Fruit fly (Drosophila melanogaster) whole organism, embryonic: ENCODE data around the gene Trxr1.
A peak's percentile ranks its signal among the peaks of the same experiment; 100 is the strongest.

Experiments used
- ATbp ChIP-seq: fragments of 200-800 bp; sonication (Bioruptor generic); optimal IDR thresholded peaks from 2 replicates; lab custom pipeline; 2017; ENCODE audit warnings: missing biosample characterization, mild to moderate bottlenecking, missing genetic modification characterization, missing genetic modification reagents
- BEAF-32 ChIP-seq: fragments of 200-800 bp; sonication (Bioruptor generic); optimal IDR thresholded peaks from 3 replicates; lab custom pipeline; 2017; ENCODE audit warnings: missing biosample characterization, missing genetic modification characterization, mild to moderate bottlenecking, moderate library complexity, missing genetic modification reagents
- BtbVII ChIP-seq: fragments of 200-800 bp; sonication (Bioruptor generic); optimal IDR thresholded peaks from 3 replicates; lab custom pipeline; 2017; ENCODE audit warnings: missing biosample characterization, mild to moderate bottlenecking, missing genetic modification characterization
- CG10366 ChIP-seq: fragments of 200-800 bp; sonication (Bioruptor generic); IDR thresholded peaks from 2 replicates; pipeline ENCODE4 v1.3.6; 2022; ENCODE audit warnings: missing biosample characterization, missing genetic modification characterization
- CG10462 ChIP-seq: fragments of 200-800 bp; sonication (Bioruptor generic); optimal IDR thresholded peaks from 2 replicates; lab custom pipeline; 2016; ENCODE audit warnings: missing biosample characterization, missing genetic modification characterization
- CG12104 ChIP-seq: fragments of 200-800 bp; sonication (Bioruptor generic); optimal IDR thresholded peaks from 3 replicates; lab custom pipeline; 2016; ENCODE audit warnings: missing biosample characterization, missing genetic modification characterization
- CG12299 ChIP-seq: fragments of 200-800 bp; sonication (Bioruptor generic); optimal IDR thresholded peaks from 2 replicates; lab custom pipeline; 2018; ENCODE audit warnings: missing biosample characterization, mild to moderate bottlenecking, missing genetic modification characterization
- CG12942 ChIP-seq: fragments of 200-800 bp; sonication (Bioruptor generic); optimal IDR thresholded peaks from 3 replicates; lab custom pipeline; 2016; ENCODE audit warnings: missing biosample characterization, missing genetic modification characterization
- CG1602 ChIP-seq: fragments of 200-800 bp; sonication (Bioruptor generic); optimal IDR thresholded peaks from 3 replicates; lab custom pipeline; 2016; ENCODE audit warnings: missing biosample characterization, missing genetic modification characterization
- CG16813 ChIP-seq: fragments of 200-800 bp; sonication (Bioruptor generic); IDR thresholded peaks from 3 replicates; pipeline ENCODE4 v1.3.6; 2022; ENCODE audit warnings: missing biosample characterization, missing genetic modification characterization; ENCODE audit not compliant: partially characterized antibody
- CG2116 ChIP-seq: fragments of 200-800 bp; sonication (Bioruptor generic); optimal IDR thresholded peaks from 3 replicates; lab custom pipeline; 2018; ENCODE audit warnings: missing biosample characterization, mild to moderate bottlenecking, missing genetic modification characterization
- CG34376 ChIP-seq: fragments of 200-800 bp; sonication (Bioruptor generic); optimal IDR thresholded peaks from 2 replicates; lab custom pipeline; 2018; ENCODE audit warnings: missing biosample characterization, mild to moderate bottlenecking, missing genetic modification characterization
- CG3838 ChIP-seq: fragments of 200-800 bp; sonication (Bioruptor generic); optimal IDR thresholded peaks from 3 replicates; lab custom pipeline; 2016; ENCODE audit warnings: missing biosample characterization, missing genetic modification characterization
- CG6689 ChIP-seq: fragments of 200-800 bp; sonication (Bioruptor generic); IDR thresholded peaks from 2 replicates; pipeline ENCODE4 v1.3.6; 2022; ENCODE audit warnings: missing biosample characterization, missing genetic modification characterization
- CG6813 ChIP-seq: fragments of 200-800 bp; sonication (Bioruptor generic); optimal IDR thresholded peaks from 2 replicates; lab custom pipeline; 2017; ENCODE audit warnings: missing biosample characterization, missing genetic modification characterization, mild to moderate bottlenecking, moderate library complexity, missing genetic modification reagents
- CG7963 ChIP-seq: fragments of 200-800 bp; sonication (Bioruptor generic); IDR thresholded peaks from 3 replicates; pipeline ENCODE4 v1.3.6; 2022; ENCODE audit warnings: missing biosample characterization, missing genetic modification characterization; ENCODE audit not compliant: partially characterized antibody
- CG8924 ChIP-seq: fragments of 200-800 bp; optimal IDR thresholded peaks from 3 replicates; lab custom pipeline; 2019; ENCODE audit warnings: missing biosample characterization, mild to moderate bottlenecking, missing genetic modification characterization, moderate library complexity
- CG9797 ChIP-seq: fragments of 200-800 bp; sonication (Bioruptor generic); optimal IDR thresholded peaks from 3 replicates; lab custom pipeline; 2018; ENCODE audit warnings: missing biosample characterization, mild to moderate bottlenecking, missing genetic modification characterization
- Dbx ChIP-seq: fragments of 200-800 bp; sonication (Bioruptor generic); IDR thresholded peaks from 3 replicates; pipeline ENCODE4 v1.3.6; 2022; ENCODE audit warnings: missing biosample characterization, missing genetic modification characterization
- Elba2 ChIP-seq: fragments of 200-800 bp; sonication (Bioruptor generic); optimal IDR thresholded peaks from 3 replicates; lab custom pipeline; 2016; ENCODE audit warnings: missing biosample characterization, missing genetic modification characterization
- H2.0 ChIP-seq: fragments of 200-800 bp; sonication (Bioruptor generic); IDR thresholded peaks from 2 replicates; pipeline ENCODE4 v1.3.6; 2022; ENCODE audit warnings: missing biosample characterization, missing genetic modification characterization
- HLH4C ChIP-seq: fragments of 200-800 bp; sonication (Bioruptor generic); IDR thresholded peaks from 3 replicates; pipeline ENCODE4 v1.3.6; 2022; ENCODE audit warnings: missing biosample characterization, missing genetic modification characterization; ENCODE audit not compliant: partially characterized antibody
- Hand ChIP-seq: fragments of 200-800 bp; sonication (Bioruptor generic); optimal IDR thresholded peaks from 2 replicates; lab custom pipeline; 2017; ENCODE audit warnings: mild to moderate bottlenecking, missing biosample characterization, missing genetic modification reagents, missing genetic modification characterization
- HmgZ ChIP-seq: fragments of 200-800 bp; sonication (Bioruptor generic); optimal IDR thresholded peaks from 2 replicates; lab custom pipeline; 2018; ENCODE audit warnings: missing biosample characterization, mild to moderate bottlenecking, missing genetic modification characterization
- Hmx ChIP-seq: fragments of 200-800 bp; sonication (Bioruptor generic); optimal IDR thresholded peaks from 2 replicates; lab custom pipeline; 2016; ENCODE audit warnings: missing biosample characterization, missing genetic modification characterization
- Lim3 ChIP-seq: fragments of 200-800 bp; sonication (Bioruptor generic); IDR thresholded peaks from 2 replicates; pipeline ENCODE4 v1.3.6; 2022; ENCODE audit warnings: missing biosample characterization, missing genetic modification characterization
- Oaz ChIP-seq: fragments of 200-800 bp; sonication (Bioruptor generic); IDR thresholded peaks from 2 replicates; pipeline ENCODE4 v1.3.6; 2022; ENCODE audit warnings: missing biosample characterization, missing genetic modification characterization
- Sox100B ChIP-seq: fragments of 200-800 bp; sonication (Bioruptor generic); optimal IDR thresholded peaks from 3 replicates; lab custom pipeline; 2018; ENCODE audit warnings: missing biosample characterization, mild to moderate bottlenecking, missing genetic modification characterization
- Usf ChIP-seq: fragments of 200-800 bp; sonication (Bioruptor generic); optimal IDR thresholded peaks from 2 replicates; lab custom pipeline; 2017; ENCODE audit warnings: missing genotype, missing biosample characterization, missing genetic modification characterization
- dan ChIP-seq: fragments of 200-800 bp; sonication (Bioruptor generic); IDR thresholded peaks from 2 replicates; pipeline ENCODE4 v1.3.6; 2022; ENCODE audit warnings: missing biosample characterization, missing genetic modification characterization
- fd96Cb ChIP-seq: fragments of 200-800 bp; sonication (Bioruptor generic); optimal IDR thresholded peaks from 2 replicates; lab custom pipeline; 2018; ENCODE audit warnings: missing biosample characterization, mild to moderate bottlenecking, missing genetic modification characterization, moderate library complexity
- gcm ChIP-seq: fragments of 200-800 bp; sonication (Bioruptor generic); optimal IDR thresholded peaks from 2 replicates; lab custom pipeline; 2019; ENCODE audit warnings: missing biosample characterization, mild to moderate bottlenecking, missing genetic modification characterization, moderate library complexity
- ind ChIP-seq: fragments of 200-800 bp; sonication (Bioruptor generic); optimal IDR thresholded peaks from 3 replicates; lab custom pipeline; 2016; ENCODE audit warnings: missing biosample characterization, missing genetic modification characterization
- lab ChIP-seq: fragments of 200-800 bp; sonication (Bioruptor generic); optimal IDR thresholded peaks from 3 replicates; lab custom pipeline; 2017; ENCODE audit warnings: missing biosample characterization, missing genetic modification characterization, mild to moderate bottlenecking, moderate library complexity, missing genetic modification reagents
- lilli ChIP-seq: fragments of 200-800 bp; sonication (Bioruptor generic); optimal IDR thresholded peaks from 3 replicates; lab custom pipeline; 2016; ENCODE audit warnings: missing biosample characterization, missing genetic modification characterization
- lola ChIP-seq, 3 experiments: fragments of >200 bp in 2 of 3; fragments of 200-800 bp in 1 of 3; sonication (Bioruptor generic) in 1 of 3; optimal IDR thresholded peaks; 2 replicates each; lab custom pipeline; 2017 to 2019; ENCODE audit warnings: missing biosample characterization in 3 of 3, missing genetic modification characterization in 3 of 3, mild to moderate bottlenecking in 1 of 3, moderate library complexity in 1 of 3
- nom ChIP-seq: fragments of 200-800 bp; sonication (Bioruptor generic); optimal IDR thresholded peaks from 2 replicates; lab custom pipeline; 2017; ENCODE audit warnings: missing biosample characterization, missing genetic modification characterization, mild to moderate bottlenecking, moderate library complexity, missing genetic modification reagents
- repo ChIP-seq: fragments of 200-800 bp; sonication (Bioruptor generic); optimal IDR thresholded peaks from 2 replicates; lab custom pipeline; 2016; ENCODE audit warnings: missing biosample characterization, missing genetic modification characterization
- row ChIP-seq: fragments of 200-800 bp; sonication (Bioruptor generic); IDR thresholded peaks from 3 replicates; pipeline ENCODE4 v1.3.6; 2022; ENCODE audit warnings: missing biosample characterization, missing genetic modification characterization
- slbo ChIP-seq: fragments of 200-800 bp; sonication (Bioruptor generic); IDR thresholded peaks from 2 replicates; pipeline ENCODE4 v1.3.6; 2022; ENCODE audit warnings: missing biosample characterization, missing genetic modification characterization
- sqz ChIP-seq: fragments of 200-800 bp; sonication (Bioruptor generic); optimal IDR thresholded peaks from 3 replicates; lab custom pipeline; 2018; ENCODE audit warnings: missing biosample characterization, mild to moderate bottlenecking, missing genetic modification characterization
- stwl ChIP-seq: fragments of 200-800 bp; sonication (Bioruptor generic); optimal IDR thresholded peaks from 3 replicates; lab custom pipeline; 2018; ENCODE audit warnings: missing biosample characterization, mild to moderate bottlenecking, missing genetic modification characterization, moderate library complexity
- trh ChIP-seq: fragments of 200-800 bp; sonication (Bioruptor generic); optimal IDR thresholded peaks from 2 replicates; lab custom pipeline; 2016; ENCODE audit warnings: missing biosample characterization, missing genetic modification characterization
- unpg ChIP-seq: fragments of 200-800 bp; sonication (Bioruptor generic); optimal IDR thresholded peaks from 3 replicates; lab custom pipeline; 2018; ENCODE audit warnings: missing biosample characterization, mild to moderate bottlenecking, missing genetic modification characterization, moderate library complexity
- zfh1 ChIP-seq: fragments of 200-800 bp; sonication (Bioruptor generic); IDR thresholded peaks from 3 replicates; pipeline ENCODE4 v1.3.6; 2022; ENCODE audit warnings: missing biosample characterization, missing genetic modification characterization

The Trxr1 gene

dm6 chrX:8229918-8230699 is 12.2 kb upstream of the Trxr1 start (continued):
- TF ChIP-seq CG9797 (GFP tag; lab: Kevin White, UChicago): peak; percentile 23
- peak; percentile 55 for TF ChIP-seq unpg (GFP tag; lab: Kevin White, UChicago)
- TF ChIP-seq gcm (GFP tag; lab: Kevin White, UChicago): peak; percentile 39
- TF ChIP-seq Hmx: no peak
- peak; percentile 21 for TF ChIP-seq CG8924
- peak; percentile 33 for TF ChIP-seq CG12942 (GFP tag; lab: Kevin White, UChicago)

dm6 chrX:8231241-8232028 is 10.9 kb upstream of the Trxr1 start:
- no peak for TF ChIP-seq slbo (GFP tag; lab: Robert Waterston, UW)
- TF ChIP-seq zfh1 (GFP tag; lab: Robert Waterston, UW): no peak
- TF ChIP-seq CG6689 (GFP tag; lab: Robert Waterston, UW): no peak
- no peak for TF ChIP-seq BEAF-32 (GFP tag; lab: Kevin White, UChicago)
- TF ChIP-seq Sox100B (GFP tag; lab: Kevin White, UChicago): no peak
- TF ChIP-seq CG6813 (GFP tag; lab: Kevin White, UChicago): no peak
- no peak for TF ChIP-seq CG3838 (GFP tag; lab: Kevin White, UChicago)
- TF ChIP-seq Usf (GFP tag; lab: Kevin White, UChicago): no peak
- no peak for TF ChIP-seq CG10366
- no peak for TF ChIP-seq trh (GFP tag; lab: Kevin White, UChicago)
- TF ChIP-seq CG16813 (GFP tag; lab: Robert Waterston, UW): 0 out of 3 replicates have a peak, but pooled peaks have one; percentile 21
- TF ChIP-seq ATbp (GFP tag; lab: Kevin White, UChicago): peak; percentile 12
- TF ChIP-seq sqz: peak; percentile 20
- TF ChIP-seq CG1602 (GFP tag; lab: Kevin White, UChicago): no peak
- TF ChIP-seq stwl (tag; lab: Kevin White, UChicago): peak; percentile 91
- no peak for TF ChIP-seq fd96Cb (tag; lab: Kevin White, UChicago)
- TF ChIP-seq CG2116 (GFP tag; lab: Kevin White, UChicago): no peak
- peak; percentile 14 for TF ChIP-seq Elba2 (GFP tag; lab: Kevin White, UChicago)
- TF ChIP-seq nom (GFP tag; lab: Kevin White, UChicago): peak; percentile 56
- TF ChIP-seq HLH4C (GFP tag; lab: Robert Waterston, UW): no peak
- TF ChIP-seq Oaz: no peak
- TF ChIP-seq lola (GFP tag; optimal IDR thresholded peaks at IDR 0.05; lab: Kevin White, UChicago): no peak
- TF ChIP-seq CG12104 (GFP tag; lab: Kevin White, UChicago): no peak
- TF ChIP-seq Hand (GFP tag; lab: Kevin White, UChicago): no peak

dm6 chrX:8233167-8233566 is 9.2 kb upstream of the Trxr1 start:
- TF ChIP-seq BtbVII (no peak), H2.0 (GFP tag; lab: Robert Waterston, UW) (no peak), repo (GFP tag; lab: Kevin White, UChicago) (no peak), HmgZ (tag; lab: Kevin White, UChicago) (peak; percentile 40), CG7963 (GFP tag; lab: Robert Waterston, UW) (no peak), row (peak; percentile 64), CG12299 (tag; lab: Kevin White, UChicago) (no peak), lilli (GFP tag; lab: Kevin White, UChicago) (peak; percentile 69), CG34376 (GFP tag; lab: Kevin White, UChicago) (peak; percentile 6), CG10462 (GFP tag; lab: Kevin White, UChicago) (no peak), Dbx (GFP tag; lab: Robert Waterston, UW) (0 out of 3 replicates have a peak, but pooled peaks have one; percentile 58), dan (GFP tag; lab: Robert Waterston, UW) (no peak), ind (GFP tag; lab: Kevin White, UChicago) (peak; percentile 11), gcm (GFP tag; lab: Kevin White, UChicago) (no peak), lab (peak; percentile 74), Lim3 (GFP tag; lab: Robert Waterston, UW) (no peak)
